Worm (Caenorhabditis elegans) whole organism, early embryonic: Measurements from ENCODE around the gene mrps-22.

Experiments used
- B0310.2 ChIP-seq: sonication (generic microtip); optimal IDR thresholded peaks from 2 replicates; lab custom pipeline; 2016; ENCODE audit warnings: mild to moderate bottlenecking, missing genetic modification characterization, missing compliant biosample characterization
- ceh-13 ChIP-seq: fragments of 200-800 bp; sonication (Bioruptor generic); optimal IDR thresholded peaks from 2 replicates; lab custom pipeline; 2018; ENCODE audit warnings: mild to moderate bottlenecking, missing genetic modification characterization, missing compliant biosample characterization
- ceh-36 ChIP-seq: sonication (generic microtip); optimal IDR thresholded peaks from 2 replicates; lab custom pipeline; 2016; ENCODE audit warnings: missing genetic modification characterization, inconsistent platforms, missing compliant biosample characterization
- ets-7 ChIP-seq: sonication (generic microtip); optimal IDR thresholded peaks from 2 replicates; lab custom pipeline; 2016; ENCODE audit warnings: missing genotype, missing genetic modification characterization, missing compliant biosample characterization
- hmbx-1 ChIP-seq: sonication (generic microtip); optimal IDR thresholded peaks from 2 replicates; lab custom pipeline; 2016; ENCODE audit warnings: mild to moderate bottlenecking, missing genetic modification characterization, missing compliant biosample characterization
- hnd-1 ChIP-seq: sonication (generic microtip); optimal IDR thresholded peaks from 2 replicates; lab custom pipeline; 2016; ENCODE audit warnings: missing genetic modification characterization, missing compliant biosample characterization
- pes-1 ChIP-seq: fragments of 200-800 bp; sonication (Bioruptor generic); IDR thresholded peaks from 2 replicates; pipeline ENCODE4 v1.3.6; 2022; ENCODE audit warnings: missing genetic modification reagents, missing genetic modification characterization, missing compliant biosample characterization
- scrt-1 ChIP-seq: fragments of 200-800 bp; sonication (Bioruptor generic); IDR thresholded peaks from 2 replicates; pipeline ENCODE4 v1.3.6; 2022; ENCODE audit warnings: missing genetic modification characterization, missing compliant biosample characterization

- no peak for TF ChIP-seq hnd-1 (tag; lab: Kevin White, UChicago)
- TF ChIP-seq ceh-36 (tag; lab: Kevin White, UChicago): no peak
- TF ChIP-seq hmbx-1 (tag; lab: Kevin White, UChicago): no peak
- TF ChIP-seq B0310.2 (tag; lab: Kevin White, UChicago): no peak
- no peak for TF ChIP-seq ets-7
- no peak for TF ChIP-seq ceh-13 (GFP tag; lab: Kevin White, UChicago)
- TF ChIP-seq pes-1 (GFP tag; lab: Robert Waterston, UW): no peak
- TF ChIP-seq scrt-1: no peak
These were observed 19.8 kb downstream of the mrps-22 start, which contains the start of gene srv-2 for ce11 chrII:10602184-10602583.
